Fruit fly (Drosophila melanogaster): ENCODE data around the gene p130CAS.
A peak's percentile ranks its signal among the peaks of the same experiment; 100 is the strongest.

Gene p130CAS

dm6 chr3L:199754-200596 is 47.3 kb downstream of the p130CAS start, which contains the start of the genes rno and mri:
Gene rno, minus strand, starts transcription at chr3L:199762.
Gene mri, plus strand, starts transcription at chr3L:200174.
- TF ChIP-seq Sry-β (GFP tag; optimal IDR thresholded peaks at IDR 0.05) = no peak
- TF ChIP-seq ken (GFP tag; IDR thresholded peaks at IDR 0.05) = peak; percentile 64; the same call in 2 of the 3 replicates
- peak; percentile 2 for TF ChIP-seq HmgZ (tag; optimal IDR thresholded peaks at IDR 0.05)
- no peak for TF ChIP-seq CG11723 (GFP tag; optimal IDR thresholded peaks at IDR 0.05)
- no peak for TF ChIP-seq Trl (optimal IDR thresholded peaks at IDR 0.05)
- no peak for TF ChIP-seq Trl (GFP tag; optimal IDR thresholded peaks at IDR 0.05)
- peak; percentile 17; the same call in 1 of the 2 replicates for TF ChIP-seq CG10321 (GFP tag; IDR thresholded peaks at IDR 0.05)
- TF ChIP-seq CG18764 (GFP tag; optimal IDR thresholded peaks at IDR 0.05) = peak; percentile 50
- TF ChIP-seq Vsx1 (GFP tag; optimal IDR thresholded peaks at IDR 0.05) = no peak
- TF ChIP-seq gcm2 (GFP tag; optimal IDR thresholded peaks at IDR 0.05) = no peak
- peak; percentile 77 for TF ChIP-seq grau (tag; optimal IDR thresholded peaks at IDR 0.05)
- TF ChIP-seq tap (tag; optimal IDR thresholded peaks at IDR 0.05) = no peak
- peak; percentile 99 for TF ChIP-seq CG2116 (GFP tag; optimal IDR thresholded peaks at IDR 0.05)
- peak; percentile 4 for TF ChIP-seq CG2875 (GFP tag; optimal IDR thresholded peaks at IDR 0.05)
- peak; percentile 92 for TF ChIP-seq CG12391 (tag; optimal IDR thresholded peaks at IDR 0.05)
- TF ChIP-seq fd3F (GFP tag; optimal IDR thresholded peaks at IDR 0.05) = peak; percentile 64
- peak; percentile 67 for TF ChIP-seq CG6272 (GFP tag; IDR thresholded peaks at IDR 0.05)
- peak; percentile 79 for TF ChIP-seq CG32772 (GFP tag; IDR thresholded peaks at IDR 0.05)
- TF ChIP-seq Hsf (GFP tag; optimal IDR thresholded peaks at IDR 0.05) = peak; percentile 9
- TF ChIP-seq MESR4 (GFP tag; optimal IDR thresholded peaks at IDR 0.05) = peak; percentile 93
- TF ChIP-seq scrt (GFP tag; optimal IDR thresholded peaks at IDR 0.05) = no peak
- no peak for TF ChIP-seq tll (GFP tag; optimal IDR thresholded peaks at IDR 0.05)
- TF ChIP-seq HLH3B (GFP tag; IDR thresholded peaks at IDR 0.05) = peak; percentile 74
- peak; percentile 67 for TF ChIP-seq CG12104 (GFP tag; optimal IDR thresholded peaks at IDR 0.05)
- TF ChIP-seq mld (GFP tag; IDR thresholded peaks at IDR 0.05; ENCODE audit: partially characterized antibody) = peak; percentile 80
- TF ChIP-seq Hmx (GFP tag; optimal IDR thresholded peaks at IDR 0.05) = no peak
- TF ChIP-seq ATbp (GFP tag; optimal IDR thresholded peaks at IDR 0.05) = peak; percentile 7
- TF ChIP-seq Jarid2 (GFP tag; optimal IDR thresholded peaks at IDR 0.05) = no peak
- no peak for TF ChIP-seq repo (GFP tag; optimal IDR thresholded peaks at IDR 0.05)
- no peak for TF ChIP-seq CG4282 (GFP tag; optimal IDR thresholded peaks at IDR 0.05)
- peak; percentile 79 for TF ChIP-seq CG15269 (tag; optimal IDR thresholded peaks at IDR 0.05)
- TF ChIP-seq CG3995 (GFP tag; optimal IDR thresholded peaks at IDR 0.05) = peak; percentile 83
- TF ChIP-seq CG6813 (GFP tag; optimal IDR thresholded peaks at IDR 0.05) = peak; percentile 14
- no peak for TF ChIP-seq CG12236 (GFP tag; optimal IDR thresholded peaks at IDR 0.05)
- no peak for TF ChIP-seq GATAe (GFP tag; conservative IDR thresholded peaks at IDR 0.05)
- TF ChIP-seq cato (GFP tag; optimal IDR thresholded peaks at IDR 0.05; ENCODE audit: borderline replicate concordance) = peak; percentile 22
- peak; percentile 93 for TF ChIP-seq CG14710 (tag; optimal IDR thresholded peaks at IDR 0.05)
- no peak for TF ChIP-seq Neu2 (GFP tag; optimal IDR thresholded peaks at IDR 0.05; ENCODE audit: borderline replicate concordance)
- peak; percentile 48 for TF ChIP-seq CG9437 (GFP tag; optimal IDR thresholded peaks at IDR 0.05)
- no peak for TF ChIP-seq CG2202 (tag; optimal IDR thresholded peaks at IDR 0.05)
- no peak for TF ChIP-seq nau (GFP tag; optimal IDR thresholded peaks at IDR 0.05)
- TF ChIP-seq Max (GFP tag; optimal IDR thresholded peaks at IDR 0.05) = peak; percentile 9
- no peak for TF ChIP-seq CG10959 (GFP tag; IDR thresholded peaks at IDR 0.05)
- TF ChIP-seq Dbx (GFP tag; IDR thresholded peaks at IDR 0.05) = peak; percentile 81
- peak; percentile 46 for TF ChIP-seq CG17385 (GFP tag; optimal IDR thresholded peaks at IDR 0.05)
- TF ChIP-seq vfl (GFP tag; optimal IDR thresholded peaks at IDR 0.05) = no peak
- TF ChIP-seq onecut (GFP tag; IDR thresholded peaks at IDR 0.05) = peak; percentile 28
- TF ChIP-seq grn (GFP tag; optimal IDR thresholded peaks at IDR 0.05) = no peak
- 0 out of 2 replicates have a peak, but pooled peaks have one; percentile 19 for TF ChIP-seq Rx (GFP tag; IDR thresholded peaks at IDR 0.05)

All from whole organism, embryonic.